Worm (Caenorhabditis elegans): ENCODE results near the gene C23H3.2.

DNA sequence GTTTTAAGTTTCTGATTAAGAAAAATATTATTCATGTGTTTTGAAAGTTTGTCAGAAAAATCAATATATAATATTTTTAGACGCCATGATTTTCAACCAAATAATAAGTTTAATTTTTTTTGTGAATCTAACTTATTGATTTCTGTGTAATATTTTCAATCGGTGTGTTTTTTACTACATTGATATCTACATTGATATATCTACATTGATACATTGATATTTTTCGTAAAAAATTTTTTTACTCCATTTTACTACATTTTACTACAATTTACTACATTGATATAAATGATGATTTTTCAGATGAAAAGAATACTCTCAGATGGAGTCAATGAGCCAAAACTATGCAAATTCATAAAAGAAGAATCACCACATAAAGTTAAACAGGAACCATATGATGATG, 41.9 kb upstream of the C23H3.2 start, which contains the start of gene gmeb-1:
- TF ChIP-seq him-1 (tag; optimal IDR thresholded peaks at IDR 0.05): no peak
- TF ChIP-seq dao-5 (tag; optimal IDR thresholded peaks at IDR 0.05): no peak
- no peak for TF ChIP-seq W03F9.2 (tag; optimal IDR thresholded peaks at IDR 0.05)
